Fruit fly (Drosophila melanogaster) whole organism, prepupa: ENCODE data around the gene CG10561.

Experiments
- Blimp-1 ChIP-seq: fragments of 200-800 bp; sonication (Bioruptor generic); optimal IDR thresholded peaks from 3 replicates; lab custom pipeline; 2017; ENCODE audit warnings: missing biosample characterization, missing genetic modification characterization, mild to moderate bottlenecking, moderate library complexity, missing genetic modification reagents
- CG10669 ChIP-seq: fragments of 200-800 bp; sonication (Bioruptor generic); optimal IDR thresholded peaks from 3 replicates; lab custom pipeline; 2018; ENCODE audit warnings: missing biosample characterization, mild to moderate bottlenecking, missing genetic modification characterization, moderate library complexity
- CG11294 ChIP-seq: fragments of 200-800 bp; sonication (Bioruptor generic); IDR thresholded peaks from 2 replicates; pipeline ENCODE4 v1.3.6; 2022; ENCODE audit warnings: missing biosample characterization, missing genetic modification characterization
- CG11902 ChIP-seq: fragments of 200-800 bp; sonication (Bioruptor generic); optimal IDR thresholded peaks from 3 replicates; lab custom pipeline; 2016; ENCODE audit warnings: missing biosample characterization, missing genetic modification characterization
- CG15336 ChIP-seq: fragments of 200-800 bp; sonication (Bioruptor generic); IDR thresholded peaks from 2 replicates; pipeline ENCODE4 v1.3.6; 2022; ENCODE audit warnings: missing biosample characterization, missing genetic modification characterization
- CG1621 ChIP-seq: fragments of 200-800 bp; sonication (Bioruptor generic); optimal IDR thresholded peaks from 3 replicates; lab custom pipeline; 2018; ENCODE audit warnings: missing biosample characterization, mild to moderate bottlenecking, missing genetic modification characterization
- CG16779 ChIP-seq: fragments of 200-800 bp; sonication (Bioruptor generic); optimal IDR thresholded peaks from 3 replicates; lab custom pipeline; 2017; ENCODE audit warnings: missing biosample characterization, mild to moderate bottlenecking, missing genetic modification characterization
- CG3032 ChIP-seq: fragments of 200-800 bp; optimal IDR thresholded peaks from 2 replicates; lab custom pipeline; 2019; ENCODE audit warnings: missing biosample characterization, mild to moderate bottlenecking, missing genetic modification characterization, moderate library complexity
- CG32006 ChIP-seq: fragments of 200-800 bp; sonication (Bioruptor generic); optimal IDR thresholded peaks from 3 replicates; lab custom pipeline; 2017; ENCODE audit warnings: missing biosample characterization, mild to moderate bottlenecking, missing genetic modification characterization
- CG4318 ChIP-seq: fragments of 200-800 bp; sonication (Bioruptor generic); optimal IDR thresholded peaks from 3 replicates; lab custom pipeline; 2017; ENCODE audit warnings: missing biosample characterization, mild to moderate bottlenecking, missing genetic modification characterization
- CG6163 ChIP-seq: fragments of 200-800 bp; sonication (Bioruptor generic); IDR thresholded peaks from 3 replicates; pipeline ENCODE4 v1.3.6; 2022; ENCODE audit warnings: missing biosample characterization, missing genetic modification characterization
- CG6792 ChIP-seq: fragments of 200-800 bp; sonication (Bioruptor generic); optimal IDR thresholded peaks from 3 replicates; lab custom pipeline; 2016; ENCODE audit warnings: missing biosample characterization, missing genetic modification characterization
- CG6808 ChIP-seq: fragments of 200-800 bp; sonication (Bioruptor generic); optimal IDR thresholded peaks from 3 replicates; lab custom pipeline; 2017; ENCODE audit warnings: missing biosample characterization, missing genetic modification characterization, mild to moderate bottlenecking, moderate library complexity, missing genetic modification reagents
- CG8119 ChIP-seq: fragments of 200-800 bp; sonication (Bioruptor generic); IDR thresholded peaks from 3 replicates; pipeline ENCODE4 v1.3.6; 2022; ENCODE audit warnings: missing biosample characterization, missing genetic modification characterization
- CG8632 ChIP-seq: fragments of 200-800 bp; sonication (Bioruptor generic); optimal IDR thresholded peaks from 3 replicates; lab custom pipeline; 2016; ENCODE audit warnings: missing biosample characterization, missing genetic modification characterization
- Eip75B ChIP-seq: fragments of 200-800 bp; sonication (Bioruptor generic); optimal IDR thresholded peaks from 3 replicates; lab custom pipeline; 2016; ENCODE audit warnings: missing biosample characterization, missing genetic modification characterization
- Eip78C ChIP-seq: fragments of 200-800 bp; sonication (Bioruptor generic); peaks from one replicate; lab custom pipeline; 2016; ENCODE audit warnings: missing biosample characterization, missing genetic modification characterization
- Eip93F ChIP-seq: fragments of 200-800 bp; sonication (Bioruptor generic); optimal IDR thresholded peaks from 2 replicates; lab custom pipeline; 2016; ENCODE audit warnings: missing biosample characterization, mild to moderate bottlenecking, missing genetic modification characterization
- Ets21C ChIP-seq: fragments of 200-800 bp; sonication (Bioruptor generic); optimal IDR thresholded peaks from 3 replicates; lab custom pipeline; 2016; ENCODE audit warnings: missing biosample characterization, missing genetic modification characterization
- Ets96B ChIP-seq: fragments of 200-800 bp; optimal IDR thresholded peaks from 2 replicates; lab custom pipeline; 2019; ENCODE audit warnings: missing biosample characterization, mild to moderate bottlenecking, missing genetic modification characterization, moderate library complexity
- Gug ChIP-seq: fragments of 200-800 bp; sonication (Bioruptor generic); IDR thresholded peaks from 2 replicates; pipeline ENCODE4 v1.3.6; 2022; ENCODE audit warnings: missing biosample characterization, missing genetic modification characterization
- Hr39 ChIP-seq: fragments of 200-800 bp; sonication (Bioruptor generic); optimal IDR thresholded peaks from 2 replicates; lab custom pipeline; 2016; ENCODE audit warnings: missing biosample characterization, missing genetic modification characterization
- Hr4 ChIP-seq: fragments of 200-800 bp; sonication (Bioruptor generic); optimal IDR thresholded peaks from 3 replicates; lab custom pipeline; 2016; ENCODE audit warnings: missing biosample characterization, missing genetic modification characterization
- Lpt ChIP-seq: fragments of 200-800 bp; sonication (Bioruptor generic); optimal IDR thresholded peaks from 3 replicates; lab custom pipeline; 2016; ENCODE audit warnings: missing biosample characterization, missing genetic modification characterization
- Met ChIP-seq: fragments of 200-800 bp; sonication (Bioruptor generic); optimal IDR thresholded peaks from 3 replicates; lab custom pipeline; 2016; ENCODE audit warnings: missing biosample characterization, missing genetic modification characterization
- OdsH ChIP-seq: fragments of 200-800 bp; sonication (Bioruptor generic); optimal IDR thresholded peaks from 3 replicates; lab custom pipeline; 2016; ENCODE audit warnings: missing biosample characterization, missing genetic modification characterization
- Smox ChIP-seq: fragments of 200-800 bp; sonication (Bioruptor generic); optimal IDR thresholded peaks from 3 replicates; lab custom pipeline; 2016; ENCODE audit warnings: missing biosample characterization, missing genetic modification characterization
- Sox102F ChIP-seq: fragments of 200-800 bp; sonication (Bioruptor generic); optimal IDR thresholded peaks from 2 replicates; lab custom pipeline; 2016; ENCODE audit warnings: missing biosample characterization, mild to moderate bottlenecking, missing genetic modification characterization
- Sox14 ChIP-seq: fragments of 200-800 bp; sonication (Bioruptor generic); optimal IDR thresholded peaks from 3 replicates; lab custom pipeline; 2016; ENCODE audit warnings: missing biosample characterization, missing genetic modification characterization
- cyc ChIP-seq: fragments of 200-800 bp; sonication (Bioruptor generic); optimal IDR thresholded peaks from 3 replicates; lab custom pipeline; 2016; ENCODE audit warnings: missing biosample characterization, missing genetic modification characterization
- dac ChIP-seq: fragments of 200-800 bp; sonication (Bioruptor generic); optimal IDR thresholded peaks from 2 replicates; lab custom pipeline; 2017; ENCODE audit warnings: missing biosample characterization, mild to moderate bottlenecking, missing genetic modification characterization
- dsx ChIP-seq: fragments of 200-800 bp; optimal IDR thresholded peaks from 3 replicates; lab custom pipeline; 2019; ENCODE audit warnings: missing biosample characterization, mild to moderate bottlenecking, missing genetic modification characterization, moderate library complexity; ENCODE audit not compliant: poor library complexity, severe bottlenecking
- eg ChIP-seq: fragments of 200-800 bp; sonication (Bioruptor generic); IDR thresholded peaks from 3 replicates; pipeline ENCODE4 v1.3.6; 2022; ENCODE audit warnings: missing biosample characterization, missing genetic modification characterization
- fd85E ChIP-seq: fragments of 200-800 bp; sonication (Bioruptor generic); optimal IDR thresholded peaks from 3 replicates; lab custom pipeline; 2016; ENCODE audit warnings: missing biosample characterization, missing genetic modification characterization
- fkh ChIP-seq: fragments of 200-800 bp; sonication (Bioruptor generic); optimal IDR thresholded peaks from 3 replicates; lab custom pipeline; 2017; ENCODE audit warnings: missing biosample characterization, mild to moderate bottlenecking, missing genetic modification characterization, moderate library complexity
- lz ChIP-seq: fragments of 200-800 bp; sonication (Bioruptor generic); optimal IDR thresholded peaks from 3 replicates; lab custom pipeline; 2016; ENCODE audit warnings: missing biosample characterization, missing genetic modification characterization
- pdm3 ChIP-seq: fragments of 200-800 bp; sonication (Bioruptor generic); optimal IDR thresholded peaks from 3 replicates; lab custom pipeline; 2016; ENCODE audit warnings: missing biosample characterization, missing genetic modification characterization
- spab ChIP-seq: fragments of 200-800 bp; sonication (Bioruptor generic); optimal IDR thresholded peaks from 2 replicates; lab custom pipeline; 2017; ENCODE audit warnings: missing biosample characterization, mild to moderate bottlenecking, missing genetic modification characterization, missing genetic modification reagents
- ss ChIP-seq, 2 experiments: fragments of 200-800 bp; sonication (Bioruptor generic); optimal IDR thresholded peaks; 2 replicates in 1 of 2; 3 replicates in 1 of 2; lab custom pipeline; 2017 to 2018; ENCODE audit warnings: mild to moderate bottlenecking in 2 of 2, missing biosample characterization in 2 of 2, missing genetic modification characterization in 2 of 2, moderate library complexity in 1 of 2
- svp ChIP-seq: fragments of 200-800 bp; sonication (Bioruptor generic); peaks from one replicate; lab custom pipeline; 2016; ENCODE audit warnings: missing biosample characterization, missing genetic modification characterization
- topi ChIP-seq: fragments of 200-800 bp; sonication (Bioruptor generic); optimal IDR thresholded peaks from 3 replicates; lab custom pipeline; 2016; ENCODE audit warnings: missing biosample characterization, missing genetic modification characterization
- vri ChIP-seq: fragments of 200-800 bp; sonication (Bioruptor generic); optimal IDR thresholded peaks from 3 replicates; lab custom pipeline; 2016; ENCODE audit warnings: missing biosample characterization, mild to moderate bottlenecking, missing genetic modification characterization

The CG10561 gene

DNA sequence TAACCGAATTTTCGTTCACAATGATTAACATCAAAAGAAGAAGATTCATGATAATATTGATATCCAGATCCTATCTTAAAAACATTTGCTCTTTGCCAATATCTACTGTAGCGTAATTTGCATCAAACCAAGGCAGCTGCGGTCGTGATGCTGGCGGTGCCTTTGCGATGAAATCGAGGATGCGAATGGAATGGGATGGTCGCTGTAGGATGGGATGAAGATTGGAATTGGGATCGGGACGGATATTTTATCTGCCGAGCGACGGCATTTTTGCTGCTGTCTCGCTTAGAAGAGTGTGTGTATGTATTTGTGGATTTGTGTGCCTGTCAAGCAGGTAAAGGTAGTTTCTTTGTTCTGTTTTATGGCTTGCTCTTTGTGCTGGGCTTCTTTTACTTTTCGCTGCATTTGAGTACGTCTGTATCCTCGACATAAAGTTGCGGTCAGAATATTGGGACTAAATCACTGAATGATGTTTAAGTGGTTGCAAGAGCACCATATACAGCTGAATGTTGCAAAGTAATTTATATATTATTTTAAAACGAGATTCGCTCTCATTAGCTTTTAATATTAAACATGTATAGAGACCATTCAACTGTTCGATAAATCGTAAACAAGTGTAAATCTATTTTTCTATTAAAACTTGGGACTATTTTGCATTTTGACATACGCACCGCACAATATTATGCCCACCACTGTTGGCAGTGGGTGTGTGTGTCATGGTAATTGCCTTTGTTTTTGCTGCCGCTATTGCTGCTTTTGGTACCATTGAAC is 48.3 kb downstream of the CG10561 start (continued):
- TF ChIP-seq Eip93F (GFP tag; lab: Kevin White, UChicago) (peak; percentile 74), CG11902 (GFP tag; lab: Kevin White, UChicago) (peak; percentile 56), Eip78C (GFP tag; lab: Kevin White, UChicago) (peak; percentile 94), Lpt (GFP tag; lab: Kevin White, UChicago) (peak; percentile 36), CG6163 (GFP tag; lab: Robert Waterston, UW) (peak; percentile 5; the same call in 1 of the 3 replicates), Met (GFP tag; lab: Kevin White, UChicago) (peak; percentile 82), Eip75B (peak; percentile 59), fkh (GFP tag; lab: Kevin White, UChicago) (no peak), topi (peak; percentile 77), CG6792 (peak; percentile 65), CG15336 (GFP tag; lab: Robert Waterston, UW) (peak; percentile 51; the same call in 1 of the 2 replicates), CG16779 (tag; lab: Kevin White, UChicago) (no peak), fd85E (GFP tag; lab: Kevin White, UChicago) (no peak), CG6808 (GFP tag; lab: Kevin White, UChicago) (no peak), Gug (GFP tag; lab: Robert Waterston, UW) (no peak), Ets96B (peak; percentile 18), CG11294 (GFP tag; lab: Robert Waterston, UW) (peak; percentile 28; the same call in 1 of the 2 replicates), CG1621 (tag; lab: Kevin White, UChicago) (no peak), svp (GFP tag; lab: Kevin White, UChicago) (peak; percentile 88), Ets21C (GFP tag; lab: Kevin White, UChicago) (peak; percentile 31), Hr4 (GFP tag; lab: Kevin White, UChicago) (peak; percentile 14), CG8632 (GFP tag; lab: Kevin White, UChicago) (peak; percentile 56)

dm6 chr2L:19163143-19163974 is 49.2 kb downstream of the CG10561 start:
- no peak for TF ChIP-seq CG11294 (GFP tag; lab: Robert Waterston, UW)
- no peak for TF ChIP-seq spab
- TF ChIP-seq CG1621 (tag; lab: Kevin White, UChicago): no peak
- no peak for TF ChIP-seq CG4318
- TF ChIP-seq CG8119: 0 out of 3 replicates have a peak, but pooled peaks have one; percentile 21
- TF ChIP-seq CG3032 (tag; lab: Kevin White, UChicago): no peak
- TF ChIP-seq Sox14 (GFP tag; lab: Kevin White, UChicago): peak; percentile 48
- TF ChIP-seq cyc (GFP tag; lab: Kevin White, UChicago): no peak
- no peak for TF ChIP-seq Eip93F (GFP tag; lab: Kevin White, UChicago)
- TF ChIP-seq Hr39 (GFP tag; lab: Kevin White, UChicago): no peak
- no peak for TF ChIP-seq CG10669 (GFP tag; lab: Kevin White, UChicago)
- TF ChIP-seq CG32006 (GFP tag; lab: Kevin White, UChicago): peak; percentile 37
- peak; percentile 5 for TF ChIP-seq CG6808 (GFP tag; lab: Kevin White, UChicago)
- no peak for TF ChIP-seq Sox102F
- TF ChIP-seq Ets21C (GFP tag; lab: Kevin White, UChicago): no peak
- no peak for TF ChIP-seq Smox (GFP tag; lab: Kevin White, UChicago)
- peak; percentile 59 for TF ChIP-seq eg (GFP tag; lab: Robert Waterston, UW)
- no peak for TF ChIP-seq Blimp-1 (GFP tag; lab: Kevin White, UChicago)
- TF ChIP-seq dac (GFP tag; lab: Kevin White, UChicago): no peak
- no peak for TF ChIP-seq Gug (GFP tag; lab: Robert Waterston, UW)
- TF ChIP-seq svp (GFP tag; lab: Kevin White, UChicago): peak; percentile 66
- peak in 1 of 2 experiments; percentile 23 for TF ChIP-seq ss (GFP tag; optimal IDR thresholded peaks at IDR 0.05; lab: Kevin White, UChicago)
- TF ChIP-seq pdm3 (GFP tag; lab: Kevin White, UChicago): peak; percentile 6
- no peak for TF ChIP-seq topi
- TF ChIP-seq OdsH (GFP tag; lab: Kevin White, UChicago): peak; percentile 18
- TF ChIP-seq CG6163 (GFP tag; lab: Robert Waterston, UW): peak; percentile 62; the same call in 2 of the 3 replicates
- no peak for TF ChIP-seq vri
- TF ChIP-seq dsx (GFP tag; lab: Kevin White, UChicago): no peak
- peak; percentile 40 for TF ChIP-seq Eip78C (GFP tag; lab: Kevin White, UChicago)
- TF ChIP-seq Hr4 (GFP tag; lab: Kevin White, UChicago): peak; percentile 34
- TF ChIP-seq lz (GFP tag; lab: Kevin White, UChicago): no peak
